Worm (Caenorhabditis elegans): ENCODE data around the gene enri-1.

ce11 chrII:2372090-2372489, 30.7 kb upstream of the enri-1 start, which contains the start of gene F16G10.3:
- TF ChIP-seq ref-1 (GFP tag; conservative IDR thresholded peaks at IDR 0.05) (no peak), ztf-23 (GFP tag; IDR thresholded peaks at IDR 0.05) (no peak), ztf-29 (GFP tag; IDR thresholded peaks at IDR 0.05) (no peak), klf-2 (GFP tag; conservative IDR thresholded peaks at IDR 0.05) (no peak)
